Worm (Caenorhabditis elegans): ENCODE results near the gene tag-322.

ce11 chrIV:7812709-7813108, 27.4 kb upstream of the tag-322 start, which contains the start of gene zgpa-1:
- TF ChIP-seq elt-3 (tag; optimal IDR thresholded peaks at IDR 0.05) (no peak), ceh-83 (GFP tag; optimal IDR thresholded peaks at IDR 0.05) (no peak)

Measured in whole organism, mixed stage, embryonic.